Fruit fly (Drosophila melanogaster) whole organism, embryonic: ENCODE data around the gene CG34028.

ENCODE experiments used
- Abd-B ChIP-seq: fragments of 200-800 bp; sonication (Bioruptor generic); optimal IDR thresholded peaks from 2 replicates; lab custom pipeline; 2018; ENCODE audit warnings: missing biosample characterization, mild to moderate bottlenecking, missing genetic modification characterization, moderate library complexity
- Blimp-1 ChIP-seq: fragments of 200-800 bp; sonication (Bioruptor generic); optimal IDR thresholded peaks from 3 replicates; lab custom pipeline; 2018; ENCODE audit warnings: missing biosample characterization, missing genetic modification characterization, mild to moderate bottlenecking, moderate library complexity, missing genetic modification reagents
- CG10543 ChIP-seq: fragments of 200-800 bp; sonication (Bioruptor generic); optimal IDR thresholded peaks from 3 replicates; lab custom pipeline; 2017; ENCODE audit warnings: missing biosample characterization, mild to moderate bottlenecking, missing genetic modification characterization, moderate library complexity
- CG11504 ChIP-seq: fragments of 200-800 bp; sonication (Bioruptor generic); optimal IDR thresholded peaks from 3 replicates; lab custom pipeline; 2019; ENCODE audit warnings: missing biosample characterization, mild to moderate bottlenecking, missing genetic modification characterization, moderate library complexity
- CG12769 ChIP-seq: fragments of 200-800 bp; sonication (Bioruptor generic); optimal IDR thresholded peaks from 2 replicates; lab custom pipeline; 2019; ENCODE audit warnings: missing biosample characterization, mild to moderate bottlenecking, missing genetic modification characterization, moderate library complexity
- CG12942 ChIP-seq: fragments of 200-800 bp; sonication (Bioruptor generic); optimal IDR thresholded peaks from 3 replicates; lab custom pipeline; 2016; ENCODE audit warnings: missing biosample characterization, missing genetic modification characterization
- CG14014 ChIP-seq: fragments of 200-800 bp; sonication (Bioruptor generic); IDR thresholded peaks from 2 replicates; pipeline ENCODE4 v1.3.6; 2022; ENCODE audit warnings: missing biosample characterization, missing genetic modification characterization
- CG1603 ChIP-seq: fragments of 200-800 bp; sonication (Bioruptor generic); optimal IDR thresholded peaks from 2 replicates; lab custom pipeline; 2019; ENCODE audit warnings: missing biosample characterization, mild to moderate bottlenecking, missing genetic modification characterization, moderate library complexity
- CG17359 ChIP-seq: fragments of 200-800 bp; sonication (Bioruptor generic); optimal IDR thresholded peaks from 3 replicates; lab custom pipeline; 2018; ENCODE audit warnings: missing biosample characterization, mild to moderate bottlenecking, missing genetic modification characterization, moderate library complexity
- CG2120 ChIP-seq: fragments of 200-800 bp; sonication (Bioruptor generic); optimal IDR thresholded peaks from 3 replicates; lab custom pipeline; 2016; ENCODE audit warnings: missing biosample characterization, missing genetic modification characterization
- CG2678 ChIP-seq: fragments of 200-800 bp; sonication (Bioruptor generic); optimal IDR thresholded peaks from 3 replicates; lab custom pipeline; 2019; ENCODE audit warnings: missing biosample characterization, mild to moderate bottlenecking, missing genetic modification characterization, moderate library complexity
- CG33557 ChIP-seq: fragments of 200-800 bp; sonication (Bioruptor generic); optimal IDR thresholded peaks from 2 replicates; lab custom pipeline; 2019; ENCODE audit warnings: missing biosample characterization, mild to moderate bottlenecking, missing genetic modification characterization, moderate library complexity
- CG6654 ChIP-seq: fragments of 200-800 bp; sonication (Bioruptor generic); optimal IDR thresholded peaks from 2 replicates; lab custom pipeline; 2017; ENCODE audit warnings: missing biosample characterization, mild to moderate bottlenecking, missing genetic modification characterization
- CG6689 ChIP-seq: fragments of 200-800 bp; sonication (Bioruptor generic); IDR thresholded peaks from 2 replicates; pipeline ENCODE4 v1.3.6; 2022; ENCODE audit warnings: missing biosample characterization, missing genetic modification characterization
- CG7357 ChIP-seq: fragments of 200-800 bp; sonication (Bioruptor generic); IDR thresholded peaks from 3 replicates; pipeline ENCODE4 v1.3.6; 2022; ENCODE audit warnings: missing biosample characterization, missing genetic modification characterization
- CG7839 ChIP-seq: fragments of 200-800 bp; sonication (Bioruptor generic); optimal IDR thresholded peaks from 3 replicates; lab custom pipeline; 2018; ENCODE audit warnings: missing biosample characterization, mild to moderate bottlenecking, missing genetic modification characterization, moderate library complexity
- CG8089 ChIP-seq: fragments of 200-800 bp; sonication (Bioruptor generic); optimal IDR thresholded peaks from 3 replicates; lab custom pipeline; 2016; ENCODE audit warnings: missing biosample characterization, missing genetic modification characterization
- CG8290 ChIP-seq, 3 experiments: fragments of 200-800 bp; sonication (Bioruptor generic); optimal IDR thresholded peaks; 2 replicates each; lab custom pipeline; 2016 to 2019; ENCODE audit warnings: missing biosample characterization in 3 of 3, missing genetic modification characterization in 3 of 3, mild to moderate bottlenecking in 2 of 3, moderate library complexity in 1 of 3
- CG9215 ChIP-seq: fragments of 200-800 bp; sonication (Bioruptor generic); IDR thresholded peaks from 2 replicates; pipeline ENCODE4 v1.3.6; 2022; ENCODE audit warnings: missing biosample characterization, missing genetic modification characterization
- D19B ChIP-seq: fragments of 200-800 bp; sonication (Bioruptor generic); optimal IDR thresholded peaks from 2 replicates; lab custom pipeline; 2017; ENCODE audit warnings: missing biosample characterization, mild to moderate bottlenecking, missing genetic modification characterization
- Doc2 ChIP-seq: fragments of 200-800 bp; sonication (Bioruptor generic); IDR thresholded peaks from 2 replicates; pipeline ENCODE4 v1.3.6; 2022; ENCODE audit warnings: missing biosample characterization, missing genetic modification characterization
- Ets65A ChIP-seq: fragments of 200-800 bp; sonication (Bioruptor generic); peaks from one replicate; lab custom pipeline; 2016; ENCODE audit warnings: missing biosample characterization, missing genetic modification characterization
- H2.0 ChIP-seq: fragments of 200-800 bp; sonication (Bioruptor generic); IDR thresholded peaks from 2 replicates; pipeline ENCODE4 v1.3.6; 2022; ENCODE audit warnings: missing biosample characterization, missing genetic modification characterization
- HLH3B ChIP-seq: fragments of 200-800 bp; sonication (Bioruptor generic); IDR thresholded peaks from 2 replicates; pipeline ENCODE4 v1.3.6; 2022; ENCODE audit warnings: missing biosample characterization, missing genetic modification characterization
- Hr51 ChIP-seq, 2 experiments: fragments of 200-800 bp; sonication (Bioruptor generic); optimal IDR thresholded peaks; 2 replicates in 1 of 2; 3 replicates in 1 of 2; lab custom pipeline; 2016 to 2018; ENCODE audit warnings: missing biosample characterization in 2 of 2, missing genetic modification characterization in 2 of 2, mild to moderate bottlenecking in 1 of 2, moderate library complexity in 1 of 2
- NC2β ChIP-seq: fragments of 200-800 bp; sonication (Bioruptor generic); optimal IDR thresholded peaks from 2 replicates; lab custom pipeline; 2016; ENCODE audit warnings: missing biosample characterization, missing genetic modification characterization
- Scr ChIP-seq: fragments of 200-800 bp; sonication (Bioruptor generic); IDR thresholded peaks from 2 replicates; pipeline ENCODE4 v1.3.6; 2022; ENCODE audit warnings: missing biosample characterization, missing genetic modification characterization; ENCODE audit not compliant: partially characterized antibody
- Sox102F ChIP-seq: fragments of 200-800 bp; sonication (Bioruptor generic); optimal IDR thresholded peaks from 2 replicates; lab custom pipeline; 2018; ENCODE audit warnings: missing biosample characterization, mild to moderate bottlenecking, missing genetic modification characterization, moderate library complexity
- Xrp1 ChIP-seq: fragments of 200-800 bp; sonication (Bioruptor generic); IDR thresholded peaks from 2 replicates; pipeline ENCODE4 v1.3.6; 2022; ENCODE audit warnings: missing biosample characterization, missing genetic modification characterization
- ab ChIP-seq: fragments of 200-800 bp; sonication (Bioruptor generic); optimal IDR thresholded peaks from 2 replicates; lab custom pipeline; 2016; ENCODE audit warnings: missing biosample characterization, missing genetic modification characterization
- abd-A ChIP-seq: fragments of 200-800 bp; sonication (Bioruptor generic); optimal IDR thresholded peaks from 3 replicates; lab custom pipeline; 2019; ENCODE audit warnings: missing biosample characterization, mild to moderate bottlenecking, missing genetic modification characterization, moderate library complexity
- bbx ChIP-seq: fragments of 200-800 bp; sonication (Bioruptor generic); IDR thresholded peaks from 2 replicates; pipeline ENCODE4 v1.3.6; 2022; ENCODE audit warnings: missing biosample characterization, missing genetic modification characterization; ENCODE audit not compliant: partially characterized antibody
- dmrt99B ChIP-seq: fragments of 200-800 bp; sonication (Bioruptor generic); optimal IDR thresholded peaks from 2 replicates; lab custom pipeline; 2018; ENCODE audit warnings: missing biosample characterization, mild to moderate bottlenecking, missing genetic modification characterization, moderate library complexity
- fru ChIP-seq: fragments of >200 bp; optimal IDR thresholded peaks from 2 replicates; lab custom pipeline; 2017
- gem ChIP-seq: fragments of 200-800 bp; sonication (Bioruptor generic); optimal IDR thresholded peaks from 2 replicates; lab custom pipeline; 2019; ENCODE audit warnings: missing biosample characterization, mild to moderate bottlenecking, missing genetic modification characterization, moderate library complexity
- ind ChIP-seq: fragments of 200-800 bp; sonication (Bioruptor generic); optimal IDR thresholded peaks from 3 replicates; lab custom pipeline; 2016; ENCODE audit warnings: missing biosample characterization, missing genetic modification characterization
- lilli ChIP-seq: fragments of 200-800 bp; sonication (Bioruptor generic); optimal IDR thresholded peaks from 3 replicates; lab custom pipeline; 2016; ENCODE audit warnings: missing biosample characterization, missing genetic modification characterization
- mirr ChIP-seq: fragments of 200-800 bp; sonication (Bioruptor generic); optimal IDR thresholded peaks from 3 replicates; lab custom pipeline; 2018; ENCODE audit warnings: missing biosample characterization, mild to moderate bottlenecking, missing genetic modification characterization
- org-1 ChIP-seq: fragments of 200-800 bp; sonication (Bioruptor generic); optimal IDR thresholded peaks from 2 replicates; lab custom pipeline; 2017; ENCODE audit warnings: missing biosample characterization, missing genetic modification characterization
- ranshi ChIP-seq: fragments of 200-800 bp; sonication (Bioruptor generic); IDR thresholded peaks from 2 replicates; pipeline ENCODE4 v1.3.6; 2022; ENCODE audit warnings: missing biosample characterization, missing genetic modification characterization
- row ChIP-seq: fragments of 200-800 bp; sonication (Bioruptor generic); IDR thresholded peaks from 3 replicates; pipeline ENCODE4 v1.3.6; 2022; ENCODE audit warnings: missing biosample characterization, missing genetic modification characterization
- sens ChIP-seq: fragments of 200-800 bp; sonication (Bioruptor generic); peaks from one replicate; lab custom pipeline; 2016; ENCODE audit warnings: missing biosample characterization, missing genetic modification characterization
- slbo ChIP-seq: fragments of 200-800 bp; sonication (Bioruptor generic); IDR thresholded peaks from 2 replicates; pipeline ENCODE4 v1.3.6; 2022; ENCODE audit warnings: missing biosample characterization, missing genetic modification characterization
- stc ChIP-seq: fragments of 200-800 bp; sonication (Bioruptor generic); IDR thresholded peaks from 2 replicates; pipeline ENCODE4 v1.3.6; 2022; ENCODE audit warnings: missing biosample characterization, missing genetic modification characterization
- tna ChIP-seq: fragments of 200-800 bp; sonication (Bioruptor generic); IDR thresholded peaks from 2 replicates; pipeline ENCODE4 v1.3.6; 2022; ENCODE audit warnings: missing biosample characterization, missing genetic modification characterization; ENCODE audit not compliant: partially characterized antibody
- tx ChIP-seq: fragments of 200-800 bp; sonication (Bioruptor generic); optimal IDR thresholded peaks from 2 replicates; lab custom pipeline; 2016; ENCODE audit warnings: missing biosample characterization, missing genetic modification characterization
- wor ChIP-seq: fragments of 200-800 bp; sonication (Bioruptor generic); IDR thresholded peaks from 2 replicates; pipeline ENCODE4 v1.3.6; 2022; ENCODE audit warnings: missing biosample characterization, missing genetic modification characterization
- zfh1 ChIP-seq: fragments of 200-800 bp; sonication (Bioruptor generic); IDR thresholded peaks from 3 replicates; pipeline ENCODE4 v1.3.6; 2022; ENCODE audit warnings: missing biosample characterization, missing genetic modification characterization

The CG34028 gene

dm6 chrX:9523543-9523942 is 12.2 kb downstream of the CG34028 start:
- TF ChIP-seq CG33557 (GFP tag; lab: Kevin White, UChicago) (peak; percentile 56), CG6654 (GFP tag; lab: Kevin White, UChicago) (no peak), wor (GFP tag; lab: Robert Waterston, UW) (no peak), tna (GFP tag; lab: Robert Waterston, UW) (no peak), CG8089 (GFP tag; lab: Kevin White, UChicago) (no peak), CG12769 (tag; lab: Kevin White, UChicago) (no peak), tx (GFP tag; lab: Kevin White, UChicago) (no peak), CG12942 (no peak), mirr (no peak), H2.0 (no peak), org-1 (no peak), Blimp-1 (GFP tag; lab: Kevin White, UChicago) (peak; percentile 78)

dm6 chrX:9531869-9532268 is 20.5 kb downstream of the CG34028 start:
- TF ChIP-seq lilli (peak; percentile 16), ab (GFP tag; lab: Kevin White, UChicago) (no peak), CG12769 (tag; lab: Kevin White, UChicago) (peak; percentile 11), Xrp1 (GFP tag; lab: Robert Waterston, UW) (no peak), HLH3B (GFP tag; lab: Robert Waterston, UW) (0 out of 2 replicates have a peak, but pooled peaks have one; percentile 22), CG2678 (peak; percentile 22), CG8290 (GFP tag; optimal IDR thresholded peaks at IDR 0.05; lab: Kevin White, UChicago) (no peak), CG8290 (tag; optimal IDR thresholded peaks at IDR 0.05; lab: Kevin White, UChicago) (peak in 1 of 2 experiments; percentile 45), NC2β (GFP tag; lab: Kevin White, UChicago) (no peak), CG7839 (tag; lab: Kevin White, UChicago) (peak; percentile 19), CG9215 (no peak), fru (lab: Kevin White, UChicago) (no peak), zfh1 (0 out of 3 replicates have a peak, but pooled peaks have one; percentile 7), CG6689 (GFP tag; lab: Robert Waterston, UW) (peak; percentile 25; the same call in 1 of the 2 replicates), Ets65A (GFP tag; lab: Kevin White, UChicago) (peak; percentile 91), row (GFP tag; lab: Robert Waterston, UW) (peak; percentile 45), CG11504 (tag; lab: Kevin White, UChicago) (peak; percentile 43), CG14014 (GFP tag; lab: Robert Waterston, UW) (0 out of 2 replicates have a peak, but pooled peaks have one; percentile 25), Scr (GFP tag; lab: Robert Waterston, UW) (no peak), CG10543 (GFP tag; lab: Kevin White, UChicago) (no peak), bbx (no peak), slbo (GFP tag; lab: Robert Waterston, UW) (peak; percentile 40), abd-A (tag; lab: Kevin White, UChicago) (no peak), Abd-B (GFP tag; lab: Kevin White, UChicago) (no peak), ind (GFP tag; lab: Kevin White, UChicago) (peak; percentile 12), Hr51 (GFP tag; optimal IDR thresholded peaks at IDR 0.05; lab: Kevin White, UChicago) (peak in 1 of 2 experiments; percentile 30), Sox102F (GFP tag; lab: Kevin White, UChicago) (peak; percentile 38), CG2120 (GFP tag; lab: Kevin White, UChicago) (peak; percentile 33), gem (tag; lab: Kevin White, UChicago) (peak; percentile 39), CG1603 (tag; lab: Kevin White, UChicago) (peak; percentile 30), D19B (peak; percentile 51), CG17359 (tag; lab: Kevin White, UChicago) (peak; percentile 11), stc (GFP tag; lab: Robert Waterston, UW) (no peak), sens (GFP tag; lab: Kevin White, UChicago) (peak; percentile 63), CG7357 (GFP tag; lab: Robert Waterston, UW) (no peak), Doc2 (no peak), ranshi (GFP tag; lab: Robert Waterston, UW) (0 out of 2 replicates have a peak, but pooled peaks have one; percentile 30), dmrt99B (tag; lab: Kevin White, UChicago) (peak; percentile 24)
